Fruit fly (Drosophila melanogaster) whole organism, embryonic: Measurements from ENCODE around the gene Cortactin.

Experiments
- E2f1 ChIP-seq: fragments of 200-800 bp; sonication (Bioruptor generic); IDR thresholded peaks from 2 replicates; pipeline ENCODE4 v1.3.6; 2022; ENCODE audit warnings: missing biosample characterization, missing genetic modification characterization
- GATAe ChIP-seq: fragments of 200-800 bp; sonication (Bioruptor generic); conservative IDR thresholded peaks from 2 replicates; pipeline ENCODE4 v1.3.6; 2022; ENCODE audit warnings: missing biosample characterization, missing genetic modification characterization
- PHDP ChIP-seq: fragments of 200-800 bp; sonication (Bioruptor generic); optimal IDR thresholded peaks from 3 replicates; lab custom pipeline; 2018; ENCODE audit warnings: missing biosample characterization, mild to moderate bottlenecking, missing genetic modification characterization, moderate library complexity
- lola ChIP-seq, 3 experiments: fragments of >200 bp in 2 of 3; fragments of 200-800 bp in 1 of 3; sonication (Bioruptor generic) in 1 of 3; optimal IDR thresholded peaks; 2 replicates each; lab custom pipeline; 2017 to 2019; ENCODE audit warnings: missing biosample characterization in 3 of 3, missing genetic modification characterization in 3 of 3, mild to moderate bottlenecking in 1 of 3, moderate library complexity in 1 of 3

DNA sequence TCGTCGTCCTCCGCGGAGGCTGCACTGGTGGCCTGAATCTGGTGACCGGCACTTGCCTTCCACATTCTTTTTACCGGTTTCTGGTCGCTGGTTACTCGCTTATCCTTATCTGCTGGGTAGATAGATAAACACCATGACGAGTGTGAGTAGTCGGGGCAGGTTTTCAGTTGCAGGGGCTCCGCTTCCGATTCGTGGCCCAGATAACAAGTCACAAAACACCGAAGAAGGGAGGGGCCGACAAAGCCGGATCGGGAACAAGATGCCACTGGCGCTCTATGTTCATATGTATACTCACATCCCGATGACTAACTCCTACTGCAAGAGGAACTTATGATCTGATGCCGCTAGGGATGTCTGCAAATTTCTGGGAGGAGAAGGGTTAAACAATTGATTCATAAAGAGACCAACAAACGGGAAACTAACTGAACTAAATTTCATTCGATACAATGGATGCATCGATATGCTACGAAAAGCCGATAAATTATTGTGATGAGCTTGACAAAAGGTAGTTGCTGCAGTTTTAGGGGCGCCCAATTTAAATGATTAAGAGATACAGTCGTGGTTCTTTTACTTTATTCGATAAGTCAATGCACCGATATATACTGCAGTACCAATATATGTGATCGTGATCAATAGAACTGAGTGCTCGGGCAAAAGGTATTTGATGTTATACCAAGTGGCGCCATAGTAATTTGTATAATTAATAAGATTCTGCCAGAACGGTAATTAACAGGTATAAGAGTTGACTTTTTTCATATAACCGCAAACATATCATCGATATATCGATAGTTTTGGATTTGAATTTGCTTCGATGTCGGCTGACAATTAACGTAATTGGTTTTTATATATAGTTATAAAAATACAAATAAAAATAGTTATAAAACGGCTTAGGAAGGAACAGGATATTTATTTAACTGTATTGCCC is at the start of gene Cortactin:
- TF ChIP-seq GATAe (GFP tag; lab: Robert Waterston, UW) (0 out of 2 replicates have a peak, but pooled peaks have one; percentile 11), E2f1 (no peak), PHDP (tag; lab: Kevin White, UChicago) (no peak), lola (GFP tag; optimal IDR thresholded peaks at IDR 0.05; lab: Kevin White, UChicago) (no peak)
